Worm (Caenorhabditis elegans): ENCODE results near the gene cyp-33C12.

DNA sequence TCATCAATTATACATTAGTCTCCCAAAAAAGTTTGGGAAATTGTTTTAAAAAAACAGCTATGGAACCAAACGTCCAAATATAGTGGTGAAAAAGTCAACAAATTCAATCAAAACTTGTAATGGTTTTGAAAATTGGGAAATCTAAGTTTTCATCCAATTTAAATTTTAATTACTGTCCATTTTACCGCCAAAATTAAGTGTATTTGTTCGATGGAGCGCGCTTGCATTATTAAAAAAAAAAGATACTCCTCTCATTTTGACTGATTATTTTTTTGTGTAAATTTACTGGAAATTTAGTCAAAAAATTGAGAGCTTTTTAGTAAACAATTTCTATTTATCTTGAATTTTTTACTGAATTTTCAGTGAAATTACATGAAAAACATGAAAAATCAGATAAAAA is 29.7 kb downstream of the cyp-33C12 start:
- TF ChIP-seq hlh-1 (tag; optimal IDR thresholded peaks at IDR 0.05) = no peak
- no peak for TF ChIP-seq nhr-12 (tag; optimal IDR thresholded peaks at IDR 0.05)
- no peak for TF ChIP-seq blmp-1 (tag; optimal IDR thresholded peaks at IDR 0.05)
- no peak for TF ChIP-seq nhr-28 (tag; optimal IDR thresholded peaks at IDR 0.05)
- TF ChIP-seq unc-62 (GFP tag; optimal IDR thresholded peaks at IDR 0.05) = no peak
- TF ChIP-seq lsy-2 (tag; optimal IDR thresholded peaks at IDR 0.05) = no peak
- TF ChIP-seq ztf-11 (tag; optimal IDR thresholded peaks at IDR 0.05) = no peak
- TF ChIP-seq elt-1 (tag; optimal IDR thresholded peaks at IDR 0.05; ENCODE audit: borderline replicate concordance, insufficient read depth) = no peak

All from whole organism, mixed stage, embryonic.